Fruit fly (Drosophila melanogaster) whole organism, embryonic: Measurements from ENCODE around the gene Cpr30B.

ENCODE experiments used
- B-H1 ChIP-seq: fragments of 200-800 bp; sonication (Bioruptor generic); IDR thresholded peaks from 3 replicates; pipeline ENCODE4 v1.3.6; 2022; ENCODE audit warnings: missing biosample characterization, missing genetic modification characterization
- B-H2 ChIP-seq: fragments of 200-800 bp; sonication (Bioruptor generic); optimal IDR thresholded peaks from 2 replicates; lab custom pipeline; 2018; ENCODE audit warnings: missing biosample characterization, mild to moderate bottlenecking, missing genetic modification characterization
- CG10366 ChIP-seq: fragments of 200-800 bp; sonication (Bioruptor generic); IDR thresholded peaks from 2 replicates; pipeline ENCODE4 v1.3.6; 2022; ENCODE audit warnings: missing biosample characterization, missing genetic modification characterization
- CG10654 ChIP-seq: fragments of 200-800 bp; sonication (Bioruptor generic); optimal IDR thresholded peaks from 2 replicates; lab custom pipeline; 2016; ENCODE audit warnings: missing biosample characterization, missing genetic modification characterization
- CG11085 ChIP-seq: fragments of 200-800 bp; sonication (Bioruptor generic); IDR thresholded peaks from 2 replicates; pipeline ENCODE4 v1.3.6; 2022; ENCODE audit warnings: missing biosample characterization, missing genetic modification characterization
- CG11398 ChIP-seq: fragments of 200-800 bp; sonication (Bioruptor generic); optimal IDR thresholded peaks from 2 replicates; lab custom pipeline; 2016; ENCODE audit warnings: missing biosample characterization, missing genetic modification characterization
- CG13296 ChIP-seq: fragments of 200-800 bp; sonication (Bioruptor generic); optimal IDR thresholded peaks from 3 replicates; lab custom pipeline; 2018; ENCODE audit warnings: missing biosample characterization, mild to moderate bottlenecking, missing genetic modification characterization
- CG16815 ChIP-seq: fragments of 200-800 bp; sonication (Bioruptor generic); optimal IDR thresholded peaks from 3 replicates; lab custom pipeline; 2017; ENCODE audit warnings: missing biosample characterization, mild to moderate bottlenecking, missing genetic modification characterization
- CG16863 ChIP-seq: fragments of 200-800 bp; sonication (Bioruptor generic); optimal IDR thresholded peaks from 3 replicates; lab custom pipeline; 2016; ENCODE audit warnings: missing biosample characterization, missing genetic modification characterization
- CG17568 ChIP-seq: fragments of 200-800 bp; sonication (Bioruptor generic); optimal IDR thresholded peaks from 2 replicates; lab custom pipeline; 2018; ENCODE audit warnings: missing biosample characterization, mild to moderate bottlenecking, missing genetic modification characterization, moderate library complexity
- CG3065 ChIP-seq: fragments of 200-800 bp; sonication (Bioruptor generic); optimal IDR thresholded peaks from 2 replicates; lab custom pipeline; 2016; ENCODE audit warnings: missing biosample characterization, missing genetic modification characterization
- CG32767 ChIP-seq: fragments of 200-800 bp; sonication (Bioruptor generic); IDR thresholded peaks from 2 replicates; pipeline ENCODE4 v1.3.6; 2022; ENCODE audit warnings: missing biosample characterization, missing genetic modification characterization
- CG32772 ChIP-seq: fragments of 200-800 bp; sonication (Bioruptor generic); IDR thresholded peaks from 2 replicates; pipeline ENCODE4 v1.3.6; 2022; ENCODE audit warnings: missing biosample characterization, missing genetic modification characterization
- CG3281 ChIP-seq: fragments of 200-800 bp; sonication (Bioruptor generic); optimal IDR thresholded peaks from 3 replicates; lab custom pipeline; 2017; ENCODE audit warnings: missing biosample characterization, mild to moderate bottlenecking, missing genetic modification characterization
- CG3407 ChIP-seq: fragments of 200-800 bp; sonication (Bioruptor generic); optimal IDR thresholded peaks from 2 replicates; lab custom pipeline; 2018; ENCODE audit warnings: missing biosample characterization, mild to moderate bottlenecking, missing genetic modification characterization
- CG3847 ChIP-seq: fragments of 200-800 bp; sonication (Bioruptor generic); IDR thresholded peaks from 2 replicates; pipeline ENCODE4 v1.3.6; 2022; ENCODE audit warnings: missing biosample characterization, missing genetic modification characterization
- CG7987 ChIP-seq: fragments of 200-800 bp; sonication (Bioruptor generic); optimal IDR thresholded peaks from 2 replicates; lab custom pipeline; 2018; ENCODE audit warnings: missing biosample characterization, mild to moderate bottlenecking, missing genetic modification characterization, moderate library complexity
- Dp ChIP-seq: fragments of 200-800 bp; sonication (Bioruptor generic); optimal IDR thresholded peaks from 2 replicates; lab custom pipeline; 2018; ENCODE audit warnings: missing biosample characterization, mild to moderate bottlenecking, missing genetic modification characterization, moderate library complexity
- Gug ChIP-seq: fragments of 200-800 bp; sonication (Bioruptor generic); IDR thresholded peaks from 4 replicates; pipeline ENCODE4 v1.3.6; 2022; ENCODE audit warnings: missing biosample characterization, missing genetic modification characterization
- HLH4C ChIP-seq: fragments of 200-800 bp; sonication (Bioruptor generic); IDR thresholded peaks from 3 replicates; pipeline ENCODE4 v1.3.6; 2022; ENCODE audit warnings: missing biosample characterization, missing genetic modification characterization; ENCODE audit not compliant: partially characterized antibody
- Hey ChIP-seq: fragments of 200-800 bp; sonication (Bioruptor generic); optimal IDR thresholded peaks from 3 replicates; lab custom pipeline; 2018; ENCODE audit warnings: missing biosample characterization, mild to moderate bottlenecking, missing genetic modification characterization
- Hr39 ChIP-seq: fragments of >200 bp; optimal IDR thresholded peaks from 2 replicates; lab custom pipeline; 2017
- Hr78 ChIP-seq, 2 experiments: fragments of 200-800 bp in 1 of 2; fragments of >200 bp in 1 of 2; sonication (Bioruptor generic) in 1 of 2; optimal IDR thresholded peaks; 2 replicates each; lab custom pipeline; 2017 to 2019; ENCODE audit warnings: missing biosample characterization in 2 of 2, missing genetic modification characterization in 2 of 2, mild to moderate bottlenecking in 1 of 2, moderate library complexity in 1 of 2
- Lim3 ChIP-seq: fragments of 200-800 bp; sonication (Bioruptor generic); IDR thresholded peaks from 2 replicates; pipeline ENCODE4 v1.3.6; 2022; ENCODE audit warnings: missing biosample characterization, missing genetic modification characterization
- Meics ChIP-seq: fragments of 200-800 bp; sonication (Bioruptor generic); optimal IDR thresholded peaks from 2 replicates; lab custom pipeline; 2017; ENCODE audit warnings: missing biosample characterization, mild to moderate bottlenecking, missing genetic modification characterization
- Myb ChIP-seq: fragments of 200-800 bp; sonication (Bioruptor generic); optimal IDR thresholded peaks from 2 replicates; lab custom pipeline; 2016; ENCODE audit warnings: missing biosample characterization, missing genetic modification characterization
- Nf-YC ChIP-seq: fragments of 200-800 bp; optimal IDR thresholded peaks from 3 replicates; lab custom pipeline; 2019; ENCODE audit warnings: missing biosample characterization, mild to moderate bottlenecking, missing genetic modification characterization, moderate library complexity
- Scr ChIP-seq: fragments of 200-800 bp; sonication (Bioruptor generic); IDR thresholded peaks from 2 replicates; pipeline ENCODE4 v1.3.6; 2022; ENCODE audit warnings: missing biosample characterization, missing genetic modification characterization; ENCODE audit not compliant: partially characterized antibody
- az2 ChIP-seq: fragments of 200-800 bp; sonication (Bioruptor generic); optimal IDR thresholded peaks from 3 replicates; lab custom pipeline; 2016; ENCODE audit warnings: missing biosample characterization, missing genetic modification characterization
- cg ChIP-seq: fragments of 200-800 bp; sonication (Bioruptor generic); optimal IDR thresholded peaks from 3 replicates; lab custom pipeline; 2019; ENCODE audit warnings: missing biosample characterization, mild to moderate bottlenecking, missing genetic modification characterization, moderate library complexity
- chm ChIP-seq: fragments of 200-800 bp; sonication (Bioruptor generic); IDR thresholded peaks from 2 replicates; pipeline ENCODE4 v1.3.6; 2022; ENCODE audit warnings: missing biosample characterization, missing genetic modification characterization
- corto ChIP-seq: fragments of 200-800 bp; sonication (Bioruptor generic); optimal IDR thresholded peaks from 2 replicates; lab custom pipeline; 2016; ENCODE audit warnings: missing biosample characterization, mild to moderate bottlenecking, missing genetic modification characterization, moderate library complexity
- emc ChIP-seq: fragments of 200-800 bp; sonication (Bioruptor generic); optimal IDR thresholded peaks from 2 replicates; lab custom pipeline; 2016; ENCODE audit warnings: missing biosample characterization, missing genetic modification characterization
- fru ChIP-seq: fragments of >200 bp; optimal IDR thresholded peaks from 2 replicates; lab custom pipeline; 2017
- gcm ChIP-seq: fragments of 200-800 bp; sonication (Bioruptor generic); optimal IDR thresholded peaks from 2 replicates; lab custom pipeline; 2019; ENCODE audit warnings: missing biosample characterization, mild to moderate bottlenecking, missing genetic modification characterization, moderate library complexity
- sens ChIP-seq: fragments of 200-800 bp; sonication (Bioruptor generic); peaks from one replicate; lab custom pipeline; 2016; ENCODE audit warnings: missing biosample characterization, missing genetic modification characterization
- sr ChIP-seq: fragments of 200-800 bp; sonication (Bioruptor generic); IDR thresholded peaks from 3 replicates; pipeline ENCODE4 v1.3.6; 2022; ENCODE audit warnings: missing biosample characterization, missing genetic modification characterization
- ttk ChIP-seq: fragments of 200-800 bp; sonication (Bioruptor generic); IDR thresholded peaks from 2 replicates; pipeline ENCODE4 v2.1.2; 2022; ENCODE audit warnings: missing biosample characterization, missing genetic modification characterization
- tup ChIP-seq: fragments of 200-800 bp; sonication (Bioruptor generic); optimal IDR thresholded peaks from 2 replicates; lab custom pipeline; 2016; ENCODE audit warnings: missing biosample characterization, mild to moderate bottlenecking, missing genetic modification characterization, moderate library complexity
- unpg ChIP-seq: fragments of 200-800 bp; sonication (Bioruptor generic); optimal IDR thresholded peaks from 3 replicates; lab custom pipeline; 2018; ENCODE audit warnings: missing biosample characterization, mild to moderate bottlenecking, missing genetic modification characterization, moderate library complexity
- vvl ChIP-seq: fragments of 200-800 bp; sonication (Bioruptor generic); IDR thresholded peaks from 2 replicates; pipeline ENCODE4 v1.3.6; 2022; ENCODE audit warnings: missing biosample characterization, missing genetic modification characterization
- wor ChIP-seq: fragments of 200-800 bp; sonication (Bioruptor generic); IDR thresholded peaks from 2 replicates; pipeline ENCODE4 v1.3.6; 2022; ENCODE audit warnings: missing biosample characterization, missing genetic modification characterization
- zfh1 ChIP-seq: fragments of 200-800 bp; sonication (Bioruptor generic); IDR thresholded peaks from 3 replicates; pipeline ENCODE4 v1.3.6; 2022; ENCODE audit warnings: missing biosample characterization, missing genetic modification characterization

Cpr30B gene

dm6 chr2L:9568360-9569088, 25.8 kb downstream of the Cpr30B start, which contains the start of gene brwl (continued):
- peak; percentile 96 for TF ChIP-seq CG17568 (GFP tag; lab: Kevin White, UChicago)
- TF ChIP-seq CG10366 = peak; percentile 98
- TF ChIP-seq unpg (GFP tag; lab: Kevin White, UChicago) = peak; percentile 99
- TF ChIP-seq Nf-YC (tag; lab: Kevin White, UChicago) = peak; percentile 93
- TF ChIP-seq tup (GFP tag; lab: Kevin White, UChicago) = peak; percentile 98
- TF ChIP-seq Gug = peak; percentile 95
- TF ChIP-seq Hr78 (GFP tag; optimal IDR thresholded peaks at IDR 0.05; lab: Kevin White, UChicago) = peak in 1 of 2 experiments; percentile 95
- TF ChIP-seq CG32767 (GFP tag; lab: Robert Waterston, UW) = peak; percentile 99
- TF ChIP-seq Myb (GFP tag; lab: Kevin White, UChicago) = peak; percentile 87
- TF ChIP-seq cg (GFP tag; lab: Kevin White, UChicago) = peak; percentile 99
- TF ChIP-seq CG3407 (GFP tag; lab: Kevin White, UChicago) = peak; percentile 97
- peak; percentile 94 for TF ChIP-seq emc
- peak; percentile 98 for TF ChIP-seq zfh1
- TF ChIP-seq Lim3 (GFP tag; lab: Robert Waterston, UW) = peak; percentile 92
- TF ChIP-seq corto (GFP tag; lab: Kevin White, UChicago) = peak; percentile 94
- TF ChIP-seq CG13296 (GFP tag; lab: Kevin White, UChicago) = peak; percentile 99
- peak; percentile 98 for TF ChIP-seq CG3847 (GFP tag; lab: Robert Waterston, UW)
- TF ChIP-seq wor (GFP tag; lab: Robert Waterston, UW) = peak; percentile 98
- peak; percentile 100 for TF ChIP-seq gcm (GFP tag; lab: Kevin White, UChicago)
- TF ChIP-seq fru = no peak
- TF ChIP-seq Hey (tag; lab: Kevin White, UChicago) = peak; percentile 90
- TF ChIP-seq CG11398 (GFP tag; lab: Kevin White, UChicago) = peak; percentile 98
- no peak for TF ChIP-seq Hr39 (lab: Kevin White, UChicago)
- peak; percentile 99 for TF ChIP-seq Meics (GFP tag; lab: Kevin White, UChicago)
- TF ChIP-seq B-H2 (GFP tag; lab: Kevin White, UChicago) = peak; percentile 98
- TF ChIP-seq CG7987 = peak; percentile 94
- TF ChIP-seq CG32772 (GFP tag; lab: Robert Waterston, UW) = peak; percentile 98
- peak; percentile 99 for TF ChIP-seq CG16815
- TF ChIP-seq sens (GFP tag; lab: Kevin White, UChicago) = peak; percentile 100
- TF ChIP-seq vvl = peak; percentile 99
- peak; percentile 98 for TF ChIP-seq CG16863
- TF ChIP-seq CG10654 = peak; percentile 99
- peak; percentile 99 for TF ChIP-seq CG3281
- peak; percentile 98 for TF ChIP-seq ttk (GFP tag; lab: Robert Waterston, UW)
- TF ChIP-seq chm (GFP tag; lab: Robert Waterston, UW) = peak; percentile 95
- peak; percentile 98 for TF ChIP-seq B-H1 (GFP tag; lab: Robert Waterston, UW)
- TF ChIP-seq Scr = no peak; the same call in 1 of the 2 replicates
- peak; percentile 19 for TF ChIP-seq Dp
- TF ChIP-seq CG11085 (GFP tag; lab: Robert Waterston, UW) = peak; percentile 95
- peak; percentile 85; the same call in 2 of the 3 replicates for TF ChIP-seq sr (GFP tag; lab: Robert Waterston, UW)
- TF ChIP-seq HLH4C (GFP tag; lab: Robert Waterston, UW) = no peak
- peak; percentile 99 for TF ChIP-seq az2 (GFP tag; lab: Kevin White, UChicago)
- peak; percentile 98 for TF ChIP-seq CG3065 (GFP tag; lab: Kevin White, UChicago)
